Worm (Caenorhabditis elegans): ENCODE measurements around the gene nep-1.

DNA sequence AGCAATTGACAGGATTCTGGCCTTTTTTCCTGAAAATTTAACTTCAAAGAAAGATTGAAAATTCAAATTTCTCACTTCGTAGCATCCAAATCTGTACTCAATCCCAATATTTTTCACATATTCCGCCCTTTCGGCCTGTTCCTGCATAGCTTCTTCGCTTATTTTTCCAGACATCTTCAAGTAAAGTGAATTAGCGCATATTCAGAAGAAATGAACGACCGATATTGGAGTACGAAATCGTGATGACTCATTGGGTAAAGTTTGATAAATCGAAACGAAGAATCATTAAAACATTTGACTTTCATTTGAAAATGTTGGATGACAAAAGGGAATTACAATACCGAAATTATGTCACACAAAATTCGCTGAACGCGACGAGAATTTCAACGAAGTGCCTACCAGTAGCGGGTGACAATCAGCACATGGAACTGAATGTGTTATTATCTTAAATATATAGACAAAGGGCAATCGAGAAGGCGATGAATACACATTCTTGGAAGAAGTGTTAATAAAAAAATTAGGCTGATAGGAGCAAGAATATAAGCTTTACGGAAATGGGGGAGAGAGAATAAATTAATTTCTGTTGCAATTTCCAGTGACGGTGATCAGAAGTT lies 5.9 kb downstream of the nep-1 start, which contains the start of gene coa-7:
- no peak for TF ChIP-seq syd-9 (tag; optimal IDR thresholded peaks at IDR 0.05)
- TF ChIP-seq fkh-6 (tag; optimal IDR thresholded peaks at IDR 0.05), result no peak
- no peak for TF ChIP-seq pqm-1 (tag; optimal IDR thresholded peaks at IDR 0.05)
- TF ChIP-seq hlh-6 (tag; optimal IDR thresholded peaks at IDR 0.05), result no peak
- no peak for TF ChIP-seq nhr-232 (tag; optimal IDR thresholded peaks at IDR 0.05)
- no peak for TF ChIP-seq zip-5 (tag; optimal IDR thresholded peaks at IDR 0.05)
- TF ChIP-seq ama-1 (optimal IDR thresholded peaks at IDR 0.05), result no peak
- no peak for TF ChIP-seq ztf-16 (tag; optimal IDR thresholded peaks at IDR 0.05)
- TF ChIP-seq pax-1 (tag; optimal IDR thresholded peaks at IDR 0.05), result no peak
